Worm (Caenorhabditis elegans) whole organism, early embryonic: ENCODE data around the gene R01H2.4.

Experiments
- B0310.2 ChIP-seq: sonication (generic microtip); optimal IDR thresholded peaks from 2 replicates; lab custom pipeline; 2016; ENCODE audit warnings: mild to moderate bottlenecking, missing genetic modification characterization, missing compliant biosample characterization
- F13C5.2 ChIP-seq: sonication (generic microtip); optimal IDR thresholded peaks from 2 replicates; lab custom pipeline; 2017; ENCODE audit warnings: mild to moderate bottlenecking, missing genetic modification characterization, inconsistent platforms, missing compliant biosample characterization
- aly-1 ChIP-seq: sonication (generic microtip); optimal IDR thresholded peaks from 2 replicates; lab custom pipeline; 2016; ENCODE audit warnings: missing genetic modification characterization, missing compliant biosample characterization
- ama-1 ChIP-seq: fragments of 150-350 bp; optimal IDR thresholded peaks from 2 replicates; lab custom pipeline; 2014
- ceh-13 ChIP-seq: fragments of 200-800 bp; sonication (Bioruptor generic); optimal IDR thresholded peaks from 2 replicates; lab custom pipeline; 2018; ENCODE audit warnings: mild to moderate bottlenecking, missing genetic modification characterization, missing compliant biosample characterization
- ceh-36 ChIP-seq: sonication (generic microtip); optimal IDR thresholded peaks from 2 replicates; lab custom pipeline; 2016; ENCODE audit warnings: missing genetic modification characterization, inconsistent platforms, missing compliant biosample characterization
- ets-7 ChIP-seq: sonication (generic microtip); optimal IDR thresholded peaks from 2 replicates; lab custom pipeline; 2016; ENCODE audit warnings: missing genotype, missing genetic modification characterization, missing compliant biosample characterization
- flt-1 ChIP-seq: fragments of 200-800 bp; sonication (Bioruptor generic); IDR thresholded peaks from 2 replicates; pipeline ENCODE4 v1.3.6; 2022; ENCODE audit warnings: missing genetic modification characterization, missing compliant biosample characterization
- hmbx-1 ChIP-seq: sonication (generic microtip); optimal IDR thresholded peaks from 2 replicates; lab custom pipeline; 2016; ENCODE audit warnings: mild to moderate bottlenecking, missing genetic modification characterization, missing compliant biosample characterization
- hmg-4 ChIP-seq: fragments of 200-800 bp; sonication (Bioruptor generic); optimal IDR thresholded peaks from 2 replicates; lab custom pipeline; 2018; ENCODE audit warnings: mild to moderate bottlenecking, missing genetic modification characterization, missing compliant biosample characterization
- hnd-1 ChIP-seq: sonication (generic microtip); optimal IDR thresholded peaks from 2 replicates; lab custom pipeline; 2016; ENCODE audit warnings: missing genetic modification characterization, missing compliant biosample characterization
- pes-1 ChIP-seq: fragments of 200-800 bp; sonication (Bioruptor generic); IDR thresholded peaks from 2 replicates; pipeline ENCODE4 v1.3.6; 2022; ENCODE audit warnings: missing genetic modification reagents, missing genetic modification characterization, missing compliant biosample characterization
- scrt-1 ChIP-seq: fragments of 200-800 bp; sonication (Bioruptor generic); IDR thresholded peaks from 2 replicates; pipeline ENCODE4 v1.3.6; 2022; ENCODE audit warnings: missing genetic modification characterization, missing compliant biosample characterization
- sea-1 ChIP-seq: fragments of 200-800 bp; sonication (Bioruptor generic); conservative IDR thresholded peaks from 2 replicates; pipeline ENCODE4 v1.3.6; 2022; ENCODE audit warnings: missing genetic modification characterization, missing compliant biosample characterization
- tbx-11 ChIP-seq: fragments of 200-800 bp; sonication (Bioruptor generic); IDR thresholded peaks from 2 replicates; pipeline ENCODE4 v1.3.6; 2022; ENCODE audit warnings: missing genetic modification characterization, missing compliant biosample characterization
- tbx-37 ChIP-seq: fragments of 200-800 bp; sonication (Bioruptor generic); conservative IDR thresholded peaks from 2 replicates; pipeline ENCODE4 v1.3.6; 2022; ENCODE audit warnings: missing genetic modification reagents, missing genetic modification characterization, missing compliant biosample characterization
- tra-4 ChIP-seq: sonication (generic microtip); optimal IDR thresholded peaks from 2 replicates; lab custom pipeline; 2017; ENCODE audit warnings: missing genetic modification characterization, missing compliant biosample characterization

Gene R01H2.4

ce11 chrIII:7100001-7100400 is 35.9 kb upstream of the R01H2.4 start, which contains the start of gene ZK418.11:
Gene ZK418.11 (plus strand): TSS chrIII:7100289.
- TF ChIP-seq scrt-1 (GFP tag; lab: Robert Waterston, UW) = no peak
- no peak for TF ChIP-seq ama-1 (lab: Kevin White, UChicago)
- no peak for TF ChIP-seq hmbx-1 (tag; lab: Kevin White, UChicago)
- TF ChIP-seq F13C5.2 (tag; lab: Kevin White, UChicago) = no peak
- TF ChIP-seq ets-7 = no peak
- no peak for TF ChIP-seq B0310.2
- no peak for TF ChIP-seq hnd-1 (tag; lab: Kevin White, UChicago)
- TF ChIP-seq tbx-37 (GFP tag; lab: Robert Waterston, UW) = no peak
- no peak for TF ChIP-seq ceh-13
- no peak for TF ChIP-seq pes-1
- no peak for TF ChIP-seq ceh-36
- no peak for TF ChIP-seq flt-1 (GFP tag; lab: Robert Waterston, UW)
- TF ChIP-seq aly-1 (tag; lab: Kevin White, UChicago) = no peak

ce11 chrIII:7096481-7096880 is 32.4 kb upstream of the R01H2.4 start:
- no peak for TF ChIP-seq scrt-1 (GFP tag; lab: Robert Waterston, UW)
- no peak for TF ChIP-seq hmg-4 (GFP tag; lab: Kevin White, UChicago)
- no peak for TF ChIP-seq B0310.2
- TF ChIP-seq ama-1 (lab: Kevin White, UChicago) = no peak
- no peak for TF ChIP-seq F13C5.2 (tag; lab: Kevin White, UChicago)
- no peak for TF ChIP-seq pes-1
- no peak for TF ChIP-seq hnd-1 (tag; lab: Kevin White, UChicago)
- no peak for TF ChIP-seq ets-7
- no peak for TF ChIP-seq ceh-36
- TF ChIP-seq sea-1 (GFP tag; lab: Robert Waterston, UW) = no peak
- no peak for TF ChIP-seq ceh-13
- no peak for TF ChIP-seq tbx-11
- TF ChIP-seq hmbx-1 (tag; lab: Kevin White, UChicago) = no peak

ce11 chrIII:7095156-7095555 is 31.1 kb upstream of the R01H2.4 start, which contains the start of gene nhr-9:
Gene nhr-9 (plus strand): TSS chrIII:7095462.
- TF ChIP-seq ama-1 (lab: Kevin White, UChicago) (no peak), ets-7 (no peak), sea-1 (GFP tag; lab: Robert Waterston, UW) (no peak), ceh-13 (no peak), ceh-36 (no peak), hnd-1 (tag; lab: Kevin White, UChicago) (no peak), tbx-11 (no peak), tra-4 (tag; lab: Kevin White, UChicago) (no peak), B0310.2 (no peak), pes-1 (no peak), aly-1 (tag; lab: Kevin White, UChicago) (no peak), flt-1 (GFP tag; lab: Robert Waterston, UW) (no peak), F13C5.2 (tag; lab: Kevin White, UChicago) (no peak), hmbx-1 (tag; lab: Kevin White, UChicago) (no peak), hmg-4 (GFP tag; lab: Kevin White, UChicago) (no peak), scrt-1 (GFP tag; lab: Robert Waterston, UW) (no peak), tbx-37 (GFP tag; lab: Robert Waterston, UW) (no peak)

ce11 chrIII:7091042-7091441 is 27.0 kb upstream of the R01H2.4 start, which contains the start of gene ZK418.2:
Gene ZK418.2 (plus strand): TSS chrIII:7091342.
- TF ChIP-seq F13C5.2 (tag; lab: Kevin White, UChicago) (no peak), hnd-1 (tag; lab: Kevin White, UChicago) (no peak), flt-1 (GFP tag; lab: Robert Waterston, UW) (no peak), scrt-1 (GFP tag; lab: Robert Waterston, UW) (no peak), tbx-11 (no peak), sea-1 (GFP tag; lab: Robert Waterston, UW) (no peak), B0310.2 (no peak), hmg-4 (GFP tag; lab: Kevin White, UChicago) (no peak), ets-7 (no peak), ceh-36 (no peak)

- TF ChIP-seq scrt-1 (GFP tag; lab: Robert Waterston, UW) = no peak
- TF ChIP-seq ets-7 = no peak
- no peak for TF ChIP-seq tbx-37 (GFP tag; lab: Robert Waterston, UW)
- TF ChIP-seq sea-1 (GFP tag; lab: Robert Waterston, UW) = no peak
- TF ChIP-seq flt-1 (GFP tag; lab: Robert Waterston, UW) = no peak
- no peak for TF ChIP-seq hmbx-1 (tag; lab: Kevin White, UChicago)
- TF ChIP-seq ama-1 (lab: Kevin White, UChicago) = no peak
- no peak for TF ChIP-seq hnd-1 (tag; lab: Kevin White, UChicago)
- no peak for TF ChIP-seq hmg-4 (GFP tag; lab: Kevin White, UChicago)
- no peak for TF ChIP-seq tra-4 (tag; lab: Kevin White, UChicago)
- TF ChIP-seq aly-1 (tag; lab: Kevin White, UChicago) = no peak
- no peak for TF ChIP-seq B0310.2
- TF ChIP-seq ceh-13 = no peak
- no peak for TF ChIP-seq F13C5.2 (tag; lab: Kevin White, UChicago)
- no peak for TF ChIP-seq ceh-36
- TF ChIP-seq tbx-11 = no peak
- no peak for TF ChIP-seq pes-1
Observed at ce11 chrIII:7090545-7090944, 26.5 kb upstream of the R01H2.4 start, which contains the start of gene ZK418.10. Gene ZK418.10 (minus strand): TSS chrIII:7090692.

- TF ChIP-seq flt-1 (GFP tag; lab: Robert Waterston, UW) (no peak), sea-1 (GFP tag; lab: Robert Waterston, UW) (no peak), tbx-37 (GFP tag; lab: Robert Waterston, UW) (peak; percentile 64; the same call in 1 of the 2 replicates)
Observed at ce11 chrIII:7087691-7088323, 23.7 kb upstream of the R01H2.4 start, which contains the start of gene fubl-2. Gene fubl-2 (minus strand): TSS chrIII:7087741.

- TF ChIP-seq scrt-1 (GFP tag; lab: Robert Waterston, UW) = no peak
- no peak for TF ChIP-seq pes-1
- no peak for TF ChIP-seq tbx-11
- no peak for TF ChIP-seq ceh-13
- no peak for TF ChIP-seq ceh-36
- TF ChIP-seq F13C5.2 (tag; lab: Kevin White, UChicago) = no peak
- TF ChIP-seq ets-7 = no peak
- TF ChIP-seq flt-1 (GFP tag; lab: Robert Waterston, UW) = no peak
- no peak for TF ChIP-seq hnd-1 (tag; lab: Kevin White, UChicago)
- TF ChIP-seq hmbx-1 (tag; lab: Kevin White, UChicago) = no peak
- no peak for TF ChIP-seq B0310.2
- TF ChIP-seq hmg-4 (GFP tag; lab: Kevin White, UChicago) = no peak
- TF ChIP-seq tbx-37 (GFP tag; lab: Robert Waterston, UW) = no peak
- TF ChIP-seq aly-1 (tag; lab: Kevin White, UChicago) = no peak
- TF ChIP-seq sea-1 (GFP tag; lab: Robert Waterston, UW) = no peak
Observed at ce11 chrIII:7087180-7087579, 23.1 kb upstream of the R01H2.4 start.
